Worm (Caenorhabditis elegans) whole organism, L2 larva: ENCODE data around the gene epg-9.

ENCODE experiments used
- C34F6.9 ChIP-seq: fragments of 150-350 bp; optimal IDR thresholded peaks from 2 replicates; lab custom pipeline; 2014; ENCODE audit warnings: missing biosample characterization, missing genetic modification characterization
- R02D3.7 ChIP-seq: fragments of 150-350 bp; optimal IDR thresholded peaks from 2 replicates; lab custom pipeline; 2014; ENCODE audit warnings: missing biosample characterization, missing genetic modification characterization
- Y55F3AM.14 ChIP-seq: fragments of 200-800 bp; sonication (Bioruptor generic); optimal IDR thresholded peaks from 2 replicates; lab custom pipeline; 2018; ENCODE audit warnings: mild to moderate bottlenecking, missing genetic modification characterization, missing compliant biosample characterization
- ZK546.5 ChIP-seq: sonication (generic microtip); optimal IDR thresholded peaks from 2 replicates; lab custom pipeline; 2017; ENCODE audit warnings: missing biosample characterization, missing genetic modification characterization
- alr-1 ChIP-seq: fragments of 150-350 bp; optimal IDR thresholded peaks from 2 replicates; lab custom pipeline; 2014; ENCODE audit warnings: missing biosample characterization, missing genetic modification characterization
- ama-1 ChIP-seq: fragments of 150-350 bp; optimal IDR thresholded peaks from 2 replicates; lab custom pipeline; 2018; ENCODE audit warnings: inconsistent platforms
- blmp-1 ChIP-seq: sonication (generic microtip); optimal IDR thresholded peaks from 2 replicates; lab custom pipeline; 2017; ENCODE audit warnings: missing genetic modification characterization, mild to moderate bottlenecking, missing compliant biosample characterization, antibody characterized with exemption, moderate library complexity; ENCODE audit not compliant: insufficient read depth
- ceh-82 ChIP-seq: fragments of 150-350 bp; optimal IDR thresholded peaks from 2 replicates; lab custom pipeline; 2014; ENCODE audit warnings: missing biosample characterization, missing genetic modification characterization
- crh-2 ChIP-seq: sonication (generic microtip); optimal IDR thresholded peaks from 2 replicates; lab custom pipeline; 2017; ENCODE audit warnings: missing biosample characterization, missing genetic modification characterization
- dmd-4 ChIP-seq: sonication (generic microtip); optimal IDR thresholded peaks from 2 replicates; lab custom pipeline; 2017; ENCODE audit warnings: missing biosample characterization, missing genetic modification characterization
- egl-27 ChIP-seq: sonication (generic microtip); optimal IDR thresholded peaks from 3 replicates; lab custom pipeline; 2017; ENCODE audit warnings: missing biosample characterization, missing genetic modification reagents, missing genetic modification characterization
- fos-1 ChIP-seq: fragments of 150-350 bp; optimal IDR thresholded peaks from 2 replicates; lab custom pipeline; 2014; ENCODE audit warnings: missing biosample characterization, missing genetic modification characterization
- gmeb-1 ChIP-seq: fragments of 150-350 bp; optimal IDR thresholded peaks from 2 replicates; lab custom pipeline; 2014; ENCODE audit warnings: missing biosample characterization, missing genetic modification characterization
- lin-13 ChIP-seq: fragments of 150-350 bp; optimal IDR thresholded peaks from 2 replicates; lab custom pipeline; 2014; ENCODE audit warnings: missing biosample characterization, missing genetic modification reagents, missing genetic modification characterization
- lsy-2 ChIP-seq, 2 experiments: fragments of 150-350 bp in 1 of 2; sonication (generic microtip) in 1 of 2; optimal IDR thresholded peaks; 2 replicates each; lab custom pipeline; 2014 to 2017; ENCODE audit warnings: missing biosample characterization in 2 of 2, missing genetic modification characterization in 2 of 2
- nhr-10 ChIP-seq: sonication (generic microtip); optimal IDR thresholded peaks from 2 replicates; lab custom pipeline; 2017; ENCODE audit warnings: missing biosample characterization, missing genetic modification characterization
- nhr-11 ChIP-seq: fragments of 150-350 bp; optimal IDR thresholded peaks from 2 replicates; lab custom pipeline; 2014; ENCODE audit warnings: missing biosample characterization, missing genetic modification characterization
- nhr-12 ChIP-seq: fragments of 150-350 bp; optimal IDR thresholded peaks from 2 replicates; lab custom pipeline; 2014; ENCODE audit warnings: missing biosample characterization, missing genetic modification characterization
- nhr-23 ChIP-seq: fragments of 150-350 bp; optimal IDR thresholded peaks from 2 replicates; lab custom pipeline; 2014; ENCODE audit warnings: missing biosample characterization, missing genetic modification reagents, missing genetic modification characterization
- nhr-237 ChIP-seq: fragments of 150-350 bp; optimal IDR thresholded peaks from 2 replicates; lab custom pipeline; 2014; ENCODE audit warnings: missing biosample characterization, missing genetic modification characterization
- nhr-25 ChIP-seq: fragments of 150-350 bp; sonication (generic microtip); optimal IDR thresholded peaks from 3 replicates; lab custom pipeline; 2014; ENCODE audit warnings: missing biosample characterization, missing genetic modification characterization
- nhr-6 ChIP-seq: fragments of 150-350 bp; optimal IDR thresholded peaks from 2 replicates; lab custom pipeline; 2014; ENCODE audit warnings: missing biosample characterization, missing genetic modification characterization
- nhr-77 ChIP-seq: fragments of 150-350 bp; optimal IDR thresholded peaks from 2 replicates; lab custom pipeline; 2014; ENCODE audit warnings: missing biosample characterization, missing genetic modification characterization
- sem-4 ChIP-seq: fragments of 150-350 bp; optimal IDR thresholded peaks from 2 replicates; lab custom pipeline; 2014; ENCODE audit warnings: missing biosample characterization, missing genetic modification reagents, missing genetic modification characterization
- sma-3 ChIP-seq: sonication (generic microtip); optimal IDR thresholded peaks from 2 replicates; lab custom pipeline; 2016; ENCODE audit warnings: missing genetic modification reagents, missing genetic modification characterization, missing compliant biosample characterization
- sma-9 ChIP-seq, 2 experiments: fragments of 150-350 bp in 1 of 2; sonication (generic microtip) in 1 of 2; optimal IDR thresholded peaks; 2 replicates each; lab custom pipeline; 2014 to 2016; ENCODE audit warnings: missing genetic modification characterization in 2 of 2, mild to moderate bottlenecking in 1 of 2, missing biosample characterization in 1 of 2, missing compliant biosample characterization in 1 of 2, missing genetic modification reagents in 1 of 2, moderate library complexity in 1 of 2
- snpc-4 ChIP-seq: fragments of 150-350 bp; optimal IDR thresholded peaks from 2 replicates; lab custom pipeline; 2014; ENCODE audit warnings: missing biosample characterization, missing genetic modification characterization
- unc-39 ChIP-seq: fragments of 150-350 bp; optimal IDR thresholded peaks from 2 replicates; lab custom pipeline; 2014; ENCODE audit warnings: missing biosample characterization, missing genetic modification characterization
- unc-55 ChIP-seq: fragments of 150-350 bp; sonication (generic microtip); optimal IDR thresholded peaks from 3 replicates; lab custom pipeline; 2014; ENCODE audit warnings: missing biosample characterization, missing genetic modification reagents, missing genetic modification characterization
- unc-62 ChIP-seq: fragments of 150-350 bp; optimal IDR thresholded peaks from 2 replicates; lab custom pipeline; 2014; ENCODE audit warnings: missing biosample characterization, missing genetic modification reagents, missing genetic modification characterization
- ztf-1 ChIP-seq: fragments of 200-800 bp; sonication (Bioruptor generic); conservative IDR thresholded peaks from 2 replicates; pipeline ENCODE4 v1.3.6; 2022; ENCODE audit warnings: missing genetic modification characterization, missing compliant biosample characterization
- ztf-11 ChIP-seq: sonication (generic microtip); optimal IDR thresholded peaks from 2 replicates; lab custom pipeline; 2017; ENCODE audit warnings: missing biosample characterization, missing genetic modification characterization
- ztf-4 ChIP-seq: fragments of 150-350 bp; optimal IDR thresholded peaks from 2 replicates; lab custom pipeline; 2014; ENCODE audit warnings: missing biosample characterization, missing genetic modification characterization

The epg-9 gene

DNA sequence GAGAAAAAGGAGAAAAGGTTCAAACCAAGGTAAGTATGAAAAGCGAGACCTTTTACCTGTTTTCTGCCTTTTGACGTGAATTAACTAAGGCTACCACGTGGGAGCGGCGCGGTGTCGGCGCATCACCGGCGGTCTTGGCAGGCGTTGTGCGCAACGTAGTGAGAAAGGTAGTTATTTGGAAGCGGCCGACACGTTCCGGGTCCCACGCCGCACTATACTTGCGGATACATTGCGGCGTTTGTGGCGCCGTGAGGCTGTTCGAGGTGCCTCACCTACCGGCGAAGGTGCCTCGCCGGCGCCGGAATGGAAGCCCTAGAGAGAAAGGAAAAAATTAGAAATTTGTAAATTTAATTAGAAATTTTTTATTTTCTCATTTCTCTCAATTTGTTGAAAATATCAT lies 48.1 kb upstream of the epg-9 start:
- peak; percentile 14 for TF ChIP-seq Y55F3AM.14 (GFP tag; lab: Kevin White, UChicago)
- no peak for TF ChIP-seq lsy-2 (tag; optimal IDR thresholded peaks at IDR 0.05; lab: Kevin White, UChicago)
- TF ChIP-seq blmp-1 = no peak
- TF ChIP-seq ceh-82 (tag; lab: Kevin White, UChicago) = no peak

- TF ChIP-seq snpc-4 (tag; lab: Kevin White, UChicago) (no peak), nhr-23 (tag; lab: Kevin White, UChicago) (no peak), nhr-6 (no peak), nhr-12 (tag; lab: Kevin White, UChicago) (no peak), unc-55 (GFP tag; lab: Kevin White, UChicago) (no peak), sma-3 (GFP tag; lab: Kevin White, UChicago) (no peak), lin-13 (GFP tag; lab: Kevin White, UChicago) (no peak), ztf-4 (tag; lab: Kevin White, UChicago) (no peak), ztf-11 (tag; lab: Kevin White, UChicago) (no peak), R02D3.7 (tag; lab: Kevin White, UChicago) (no peak), nhr-25 (tag; lab: Kevin White, UChicago) (no peak), nhr-11 (tag; lab: Kevin White, UChicago) (no peak), fos-1 (tag; lab: Kevin White, UChicago) (no peak), C34F6.9 (no peak)
Measured at ce11 chrIV:2556211-2556610, 44.7 kb upstream of the epg-9 start.

DNA sequence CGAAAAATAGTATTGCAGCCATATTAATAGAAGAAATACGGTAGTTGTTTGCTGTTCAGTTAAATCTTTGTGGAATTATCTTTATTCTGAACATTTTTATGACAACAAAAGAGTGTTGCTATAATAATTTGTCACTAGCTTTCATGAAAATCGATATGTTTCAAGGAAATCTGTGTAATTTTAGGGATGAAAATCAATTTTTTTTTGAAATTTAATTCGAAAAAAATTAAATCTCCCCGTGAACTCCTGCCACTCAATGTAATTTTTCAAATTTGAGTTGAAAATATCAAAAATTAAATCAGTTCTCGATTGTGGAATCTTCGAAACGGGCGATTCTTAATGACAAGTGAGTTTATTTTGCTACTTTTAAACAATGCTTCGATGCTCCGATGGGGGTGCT lies 39.6 kb upstream of the epg-9 start, which contains the start of gene Y69A2AR.46:
TSS of gene Y69A2AR.46 (plus strand) at position 301 of the 400 bp plus-strand sequence.
- no peak for TF ChIP-seq egl-27 (tag; lab: Kevin White, UChicago)

DNA sequence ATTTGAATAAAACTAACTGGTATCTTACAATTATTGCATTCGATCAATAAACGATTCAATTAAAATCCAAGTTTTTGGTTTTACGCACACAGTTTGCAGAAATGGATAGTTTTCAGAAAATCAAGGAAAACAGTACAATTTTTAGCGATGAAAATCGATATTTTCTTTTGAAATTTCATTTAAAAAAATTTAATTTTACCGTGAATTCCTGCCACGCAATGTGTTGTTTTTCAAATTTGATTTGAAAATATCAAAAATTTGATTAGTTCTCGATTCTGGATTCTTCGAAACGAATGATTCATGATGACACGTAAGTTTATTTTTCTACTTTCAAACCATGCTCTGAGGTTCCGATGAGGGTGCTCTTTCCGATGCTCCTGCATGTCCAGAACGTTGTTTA lies 38.9 kb upstream of the epg-9 start, which contains the start of gene Y69A2AR.50:
TSS of gene Y69A2AR.50 (plus strand) at position 301 of the 400 bp plus-strand sequence.
- no peak for TF ChIP-seq nhr-12 (tag; lab: Kevin White, UChicago)
- TF ChIP-seq unc-39 (tag; lab: Kevin White, UChicago) = no peak
- TF ChIP-seq unc-55 (GFP tag; lab: Kevin White, UChicago) = no peak
- no peak for TF ChIP-seq ceh-82 (tag; lab: Kevin White, UChicago)
- TF ChIP-seq crh-2 = no peak
- no peak for TF ChIP-seq nhr-237 (tag; lab: Kevin White, UChicago)
- no peak for TF ChIP-seq nhr-6

DNA sequence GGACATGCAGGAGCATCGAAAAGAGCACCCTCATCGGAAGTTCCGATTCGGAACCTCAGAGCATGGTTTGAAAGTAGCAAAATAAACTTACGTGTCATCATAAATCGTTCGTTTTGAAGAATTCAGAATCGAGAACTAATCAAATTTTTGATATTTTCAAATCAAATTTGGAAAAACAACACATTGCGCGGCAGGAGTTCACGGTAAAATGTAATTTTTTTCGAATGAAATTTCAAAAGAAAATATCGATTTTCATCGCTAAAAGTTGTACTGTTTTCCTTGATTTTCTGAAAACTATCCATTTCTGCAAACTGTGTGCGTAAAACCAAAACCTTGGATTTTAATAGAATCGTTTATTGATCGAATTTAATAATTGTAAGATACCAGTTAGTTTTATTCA lies 37.0 kb upstream of the epg-9 start, which contains the start of gene Y69A2AR.24:
TSS of gene Y69A2AR.24 (minus strand) at position 101 of the 400 bp plus-strand sequence.
- TF ChIP-seq unc-62 (GFP tag; lab: Kevin White, UChicago) (no peak), snpc-4 (tag; lab: Kevin White, UChicago) (no peak), blmp-1 (no peak), unc-39 (tag; lab: Kevin White, UChicago) (no peak), crh-2 (no peak), nhr-6 (no peak), nhr-11 (tag; lab: Kevin White, UChicago) (no peak), nhr-237 (tag; lab: Kevin White, UChicago) (no peak), nhr-10 (no peak), sma-9 (GFP tag; optimal IDR thresholded peaks at IDR 0.05; lab: Kevin White, UChicago) (no peak), sma-9 (tag; optimal IDR thresholded peaks at IDR 0.05; lab: Kevin White, UChicago) (no peak), nhr-77 (no peak), sem-4 (tag; lab: Kevin White, UChicago) (no peak), dmd-4 (no peak)

ce11 chrIV:2568267-2568666 lies 32.7 kb upstream of the epg-9 start, which contains the start of the genes Y69A2AR.25 and Y69A2AR.12:
Gene Y69A2AR.25 (minus strand): TSS chrIV:2568367.
Gene Y69A2AR.12 (plus strand): TSS chrIV:2568614.
- TF ChIP-seq ztf-4 (tag; lab: Kevin White, UChicago) (no peak), alr-1 (no peak), nhr-25 (tag; lab: Kevin White, UChicago) (no peak), lsy-2 (tag; optimal IDR thresholded peaks at IDR 0.05; lab: Kevin White, UChicago) (no peak), fos-1 (tag; lab: Kevin White, UChicago) (no peak), ZK546.5 (no peak), ama-1 (no peak), gmeb-1 (tag; lab: Kevin White, UChicago) (no peak), dmd-4 (no peak), unc-39 (tag; lab: Kevin White, UChicago) (no peak), ztf-1 (GFP tag; lab: Robert Waterston, UW) (no peak), snpc-4 (tag; lab: Kevin White, UChicago) (no peak), sma-3 (GFP tag; lab: Kevin White, UChicago) (no peak), unc-62 (GFP tag; lab: Kevin White, UChicago) (no peak), nhr-23 (tag; lab: Kevin White, UChicago) (no peak)
